Fruit fly (Drosophila melanogaster) whole organism, wandering third instar larva: ENCODE results near the gene Tim17b1.

ENCODE experiments used
- Dfd ChIP-seq: fragments of >200 bp; optimal IDR thresholded peaks from 2 replicates; lab custom pipeline; 2017; ENCODE audit warnings: missing biosample characterization, missing genetic modification characterization
- Hnf4 ChIP-seq: fragments of 200-800 bp; sonication (Bioruptor generic); optimal IDR thresholded peaks from 2 replicates; lab custom pipeline; 2016; ENCODE audit warnings: missing biosample characterization, mild to moderate bottlenecking, missing genetic modification characterization
- br ChIP-seq: fragments of 200-800 bp; sonication (Bioruptor generic); optimal IDR thresholded peaks from 2 replicates; lab custom pipeline; 2016; ENCODE audit warnings: missing biosample characterization, missing genetic modification characterization
- fru ChIP-seq: fragments of 200-800 bp; sonication (Bioruptor generic); optimal IDR thresholded peaks from 3 replicates; lab custom pipeline; 2016; ENCODE audit warnings: missing biosample characterization, mild to moderate bottlenecking, missing genetic modification characterization
- psq ChIP-seq: fragments of 200-800 bp; sonication (Bioruptor generic); optimal IDR thresholded peaks from 3 replicates; lab custom pipeline; 2017; ENCODE audit warnings: missing biosample characterization, mild to moderate bottlenecking, missing genetic modification characterization, moderate library complexity

dm6 chr3R:5278627-5279026 is 21.3 kb upstream of the Tim17b1 start:
- TF ChIP-seq psq (GFP tag; lab: Kevin White, UChicago), result no peak
- no peak for TF ChIP-seq br (GFP tag; lab: Kevin White, UChicago)
- TF ChIP-seq Hnf4 (GFP tag; lab: Kevin White, UChicago), result no peak
- TF ChIP-seq fru (GFP tag; lab: Kevin White, UChicago), result no peak
- TF ChIP-seq Dfd (GFP tag; lab: Kevin White, UChicago), result no peak
